Worm (Caenorhabditis elegans): ENCODE measurements around the gene mtm-6.

The mtm-6 gene

DNA sequence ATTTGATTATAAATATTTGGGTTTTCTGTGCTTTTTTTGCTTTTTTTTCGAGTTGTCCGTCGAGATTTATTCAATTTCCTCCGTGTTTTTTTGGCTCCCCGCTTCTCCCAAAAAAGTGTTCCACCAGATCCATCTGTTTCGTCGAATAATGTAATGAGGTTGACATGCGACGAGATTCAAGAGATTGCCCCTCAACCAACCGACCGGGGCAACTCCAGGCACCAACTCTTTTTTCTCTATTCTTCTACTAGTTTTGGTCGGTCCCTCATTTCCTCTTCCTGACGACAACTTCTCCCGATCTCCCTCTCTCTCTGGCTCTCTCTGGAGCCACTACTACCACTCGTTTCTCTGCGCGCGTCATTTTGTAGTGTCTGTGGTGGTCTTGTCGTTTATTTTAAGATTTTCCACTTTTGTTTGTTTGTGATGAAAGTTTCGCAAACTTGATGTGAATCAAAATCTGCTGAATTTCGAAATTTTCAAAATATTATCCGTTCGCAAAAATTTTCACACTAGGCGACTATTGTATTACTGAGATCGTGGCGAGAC is 970 bp downstream of the mtm-6 start:
- TF ChIP-seq ceh-45 (GFP tag; IDR thresholded peaks at IDR 0.05) = no peak
- TF ChIP-seq unc-42 (tag; optimal IDR thresholded peaks at IDR 0.05) = peak; percentile 34
- no peak for TF ChIP-seq ceh-6 (GFP tag; optimal IDR thresholded peaks at IDR 0.05)
- TF ChIP-seq C08G9.2 (tag; optimal IDR thresholded peaks at IDR 0.05) = no peak

ce11 chrIII:13348891-13349290 is 2.0 kb downstream of the mtm-6 start:
- no peak for TF ChIP-seq unc-86 (tag; optimal IDR thresholded peaks at IDR 0.05)
- TF ChIP-seq hlh-15 (tag; optimal IDR thresholded peaks at IDR 0.05) = no peak
- peak; percentile 79 for TF ChIP-seq unc-42 (tag; optimal IDR thresholded peaks at IDR 0.05)
- no peak for TF ChIP-seq ceh-45 (GFP tag; IDR thresholded peaks at IDR 0.05)

DNA sequence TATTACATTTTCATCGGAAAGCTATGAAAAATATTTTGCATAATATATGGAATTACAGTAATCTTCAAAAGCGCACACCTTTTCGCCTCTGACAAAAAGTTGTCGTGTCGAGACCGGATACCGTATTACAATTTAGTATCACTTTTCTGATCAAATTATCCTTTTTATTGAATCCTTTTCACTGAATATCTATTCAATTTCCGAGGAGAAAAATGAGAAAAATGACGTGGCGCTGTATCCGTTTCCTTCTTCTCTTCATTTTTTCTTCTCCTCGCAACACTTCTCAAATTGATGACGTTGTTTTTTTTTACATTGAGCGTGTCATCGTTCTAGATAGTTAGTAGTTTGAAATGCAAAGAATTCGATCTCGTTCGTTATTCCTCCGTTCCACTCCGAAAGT is 4.1 kb downstream of the mtm-6 start:
- TF ChIP-seq nhr-11 (tag; optimal IDR thresholded peaks at IDR 0.05) = no peak
- peak; percentile 46 for TF ChIP-seq unc-42 (tag; optimal IDR thresholded peaks at IDR 0.05)

- no peak for TF ChIP-seq syd-9 (tag; optimal IDR thresholded peaks at IDR 0.05)
- TF ChIP-seq fax-1 (tag; optimal IDR thresholded peaks at IDR 0.05) = no peak
- TF ChIP-seq ceh-6 (GFP tag; optimal IDR thresholded peaks at IDR 0.05) = no peak
- no peak for TF ChIP-seq Y22D7AL.16 (tag; optimal IDR thresholded peaks at IDR 0.05)
- no peak for TF ChIP-seq ets-4 (tag; optimal IDR thresholded peaks at IDR 0.05)
- no peak for TF ChIP-seq sdc-2 (tag; optimal IDR thresholded peaks at IDR 0.05)
- TF ChIP-seq dve-1 (tag; optimal IDR thresholded peaks at IDR 0.05) = no peak
- TF ChIP-seq zip-5 (tag; optimal IDR thresholded peaks at IDR 0.05) = no peak
- no peak for TF ChIP-seq odd-2 (tag; optimal IDR thresholded peaks at IDR 0.05)
- TF ChIP-seq tbx-2 (tag; optimal IDR thresholded peaks at IDR 0.05) = no peak
- TF ChIP-seq madf-2 (tag; optimal IDR thresholded peaks at IDR 0.05) = no peak
- no peak for TF ChIP-seq ceh-34 (tag; optimal IDR thresholded peaks at IDR 0.05)
- no peak for TF ChIP-seq unc-3 (GFP tag; conservative IDR thresholded peaks at IDR 0.05)
- no peak for TF ChIP-seq unc-3 (tag; optimal IDR thresholded peaks at IDR 0.05)
- TF ChIP-seq hlh-30 (tag; optimal IDR thresholded peaks at IDR 0.05; ENCODE audit: insufficient read depth) = no peak
- TF ChIP-seq lin-11 (tag; optimal IDR thresholded peaks at IDR 0.05) = no peak
- TF ChIP-seq ahr-1 (tag; optimal IDR thresholded peaks at IDR 0.05) = no peak
Observed at ce11 chrIII:13359256-13359655, 12.4 kb downstream of the mtm-6 start, which contains the start of gene F53A2.9. TSS of gene F53A2.9 (minus strand) at chrIII:13359356.

- TF ChIP-seq sox-4 (tag; optimal IDR thresholded peaks at IDR 0.05) (no peak), pax-1 (tag; optimal IDR thresholded peaks at IDR 0.05) (no peak), tbx-7 (tag; optimal IDR thresholded peaks at IDR 0.05) (no peak), fkh-10 (GFP tag; optimal IDR thresholded peaks at IDR 0.05) (no peak), lin-11 (tag; optimal IDR thresholded peaks at IDR 0.05) (no peak), fkh-6 (tag; optimal IDR thresholded peaks at IDR 0.05) (peak; percentile 18), ceh-31 (tag; optimal IDR thresholded peaks at IDR 0.05) (peak; percentile 84), unc-86 (tag; optimal IDR thresholded peaks at IDR 0.05) (no peak), unc-42 (tag; optimal IDR thresholded peaks at IDR 0.05) (peak; percentile 39), rnt-1 (tag; optimal IDR thresholded peaks at IDR 0.05) (peak; percentile 48), hlh-13 (GFP tag; optimal IDR thresholded peaks at IDR 0.05) (no peak), npax-4 (tag; optimal IDR thresholded peaks at IDR 0.05) (no peak), ceh-45 (GFP tag; IDR thresholded peaks at IDR 0.05) (no peak), nfya-1 (tag; optimal IDR thresholded peaks at IDR 0.05) (peak; percentile 71), pha-2 (tag; optimal IDR thresholded peaks at IDR 0.05) (no peak), ceh-2 (tag; optimal IDR thresholded peaks at IDR 0.05) (peak; percentile 61), elt-2 (tag; optimal IDR thresholded peaks at IDR 0.05) (no peak), eyg-1 (tag; optimal IDR thresholded peaks at IDR 0.05) (no peak), hlh-30 (tag; optimal IDR thresholded peaks at IDR 0.05; ENCODE audit: insufficient read depth) (peak; percentile 67), mec-3 (tag; optimal IDR thresholded peaks at IDR 0.05; ENCODE audit: borderline replicate concordance) (no peak), ama-1 (optimal IDR thresholded peaks at IDR 0.05) (no peak), ahr-1 (tag; optimal IDR thresholded peaks at IDR 0.05) (no peak), T23F11.4 (GFP tag; optimal IDR thresholded peaks at IDR 0.05) (no peak), lim-6 (tag; optimal IDR thresholded peaks at IDR 0.05) (no peak), F13H6.1 (tag; optimal IDR thresholded peaks at IDR 0.05) (peak; percentile 23), K09A11.1 (tag; optimal IDR thresholded peaks at IDR 0.05; ENCODE audit: insufficient read depth) (no peak), ref-2 (tag; optimal IDR thresholded peaks at IDR 0.05) (peak; percentile 35), elt-4 (tag; optimal IDR thresholded peaks at IDR 0.05) (no peak), ets-4 (tag; optimal IDR thresholded peaks at IDR 0.05) (peak; percentile 21), madf-2 (tag; optimal IDR thresholded peaks at IDR 0.05) (no peak), tbx-2 (tag; optimal IDR thresholded peaks at IDR 0.05) (peak; percentile 68)
Observed at ce11 chrIII:13359847-13360246, 13.0 kb downstream of the mtm-6 start.

All from whole organism, late embryonic.